Fruit fly (Drosophila melanogaster): ENCODE measurements around the gene CG45122.

- no peak for TF ChIP-seq CG6808 (GFP tag; optimal IDR thresholded peaks at IDR 0.05)
- TF ChIP-seq fd85E (GFP tag; optimal IDR thresholded peaks at IDR 0.05) = no peak
- TF ChIP-seq CG8632 (GFP tag; optimal IDR thresholded peaks at IDR 0.05) = no peak
- no peak for TF ChIP-seq CG10669 (GFP tag; optimal IDR thresholded peaks at IDR 0.05)
- TF ChIP-seq OdsH (GFP tag; optimal IDR thresholded peaks at IDR 0.05) = no peak
- no peak for TF ChIP-seq CG9139 (GFP tag; optimal IDR thresholded peaks at IDR 0.05)
- TF ChIP-seq CG6276 (GFP tag; optimal IDR thresholded peaks at IDR 0.05) = no peak
- no peak for TF ChIP-seq Gug (GFP tag; IDR thresholded peaks at IDR 0.05)
- TF ChIP-seq Hr4 (GFP tag; optimal IDR thresholded peaks at IDR 0.05) = no peak
These were observed 11.6 kb upstream of the CG45122 start, which contains the start of gene ry for dm6 chr3R:13032323-13032722.
